Fruit fly (Drosophila melanogaster) whole organism: Measurements from ENCODE around the gene CG33217.

ENCODE experiments used
- Dll ChIP-seq: fragments of >200 bp; optimal IDR thresholded peaks from 2 replicates; lab custom pipeline; 2017
- EcR ChIP-seq, 2 experiments: fragments of >200 bp; optimal IDR thresholded peaks; 2 replicates each; lab custom pipeline; 2017; ENCODE audit warnings: missing biosample characterization in 2 of 2, missing genetic modification characterization in 2 of 2, missing genetic modification reagents in 2 of 2
- pan ChIP-seq: fragments of >200 bp; optimal IDR thresholded peaks from 2 replicates; lab custom pipeline; 2017

- TF ChIP-seq EcR (GFP tag; optimal IDR thresholded peaks at IDR 0.05; lab: Kevin White, UChicago) (no peak), pan (lab: Kevin White, UChicago) (no peak), Dll (no peak)
Observed at dm6 chr3L:23095277-23095676, 30.5 kb upstream of the CG33217 start, which contains the start of gene RpL10.
